Fruit fly (Drosophila melanogaster): ENCODE data around the gene Ilp6.
A peak's percentile ranks its signal among the peaks of the same experiment; 100 is the strongest.

Ilp6 gene

dm6 chrX:2302875-2303274 lies 31.6 kb downstream of the Ilp6 start:
- peak; percentile 26 for TF ChIP-seq h (GFP tag; optimal IDR thresholded peaks at IDR 0.05)
- TF ChIP-seq Rel (GFP tag; optimal IDR thresholded peaks at IDR 0.05): no peak
- peak; percentile 10 for TF ChIP-seq Rel (tag; optimal IDR thresholded peaks at IDR 0.05)
- peak; percentile 10 for TF ChIP-seq Hnf4 (GFP tag; optimal IDR thresholded peaks at IDR 0.05)
- TF ChIP-seq Hr83 (GFP tag; optimal IDR thresholded peaks at IDR 0.05; ENCODE audit: poor library complexity, severe bottlenecking): peak; percentile 29
- TF ChIP-seq lola (GFP tag; optimal IDR thresholded peaks at IDR 0.05): no peak

- TF ChIP-seq lola (GFP tag; optimal IDR thresholded peaks at IDR 0.05): no peak
- peak in 1 of 2 experiments; percentile 13 for TF ChIP-seq dl (GFP tag; optimal IDR thresholded peaks at IDR 0.05; ENCODE audit: insufficient read depth in 1 of 2, partially characterized antibody in 2 of 2)
- TF ChIP-seq CG9705 (GFP tag; optimal IDR thresholded peaks at IDR 0.05): peak; percentile 31
- TF ChIP-seq Myc (optimal IDR thresholded peaks at IDR 0.05): no peak
- no peak for TF ChIP-seq sage (GFP tag; optimal IDR thresholded peaks at IDR 0.05)
- peak; percentile 62 for TF ChIP-seq psq (GFP tag; optimal IDR thresholded peaks at IDR 0.05)
- no peak for TF ChIP-seq Hr83 (GFP tag; optimal IDR thresholded peaks at IDR 0.05; ENCODE audit: poor library complexity, severe bottlenecking)
- peak; percentile 21 for TF ChIP-seq Jra (GFP tag; optimal IDR thresholded peaks at IDR 0.05)
- no peak for TF ChIP-seq Hr78 (GFP tag; optimal IDR thresholded peaks at IDR 0.05)
- peak; percentile 65 for TF ChIP-seq h (GFP tag; optimal IDR thresholded peaks at IDR 0.05)
- TF ChIP-seq usp (GFP tag; optimal IDR thresholded peaks at IDR 0.05): no peak
- TF ChIP-seq Rel (GFP tag; optimal IDR thresholded peaks at IDR 0.05): no peak
- TF ChIP-seq Rel (tag; optimal IDR thresholded peaks at IDR 0.05): peak; percentile 95
- no peak for TF ChIP-seq Mio (GFP tag; optimal IDR thresholded peaks at IDR 0.05)
- TF ChIP-seq fru (GFP tag; optimal IDR thresholded peaks at IDR 0.05): peak; percentile 79
- TF ChIP-seq Dif (GFP tag; optimal IDR thresholded peaks at IDR 0.05; ENCODE audit: partially characterized antibody): no peak
- peak; percentile 63 for TF ChIP-seq Sp1 (GFP tag; optimal IDR thresholded peaks at IDR 0.05)
- no peak for TF ChIP-seq pan (optimal IDR thresholded peaks at IDR 0.05)
- peak; percentile 68 for TF ChIP-seq ey (GFP tag; optimal IDR thresholded peaks at IDR 0.05)
- TF ChIP-seq Hnf4 (GFP tag; optimal IDR thresholded peaks at IDR 0.05): peak; percentile 24
- no peak for TF ChIP-seq GATAd (GFP tag; optimal IDR thresholded peaks at IDR 0.05)
- peak; percentile 70 for TF ChIP-seq dmrt93B (GFP tag; optimal IDR thresholded peaks at IDR 0.05)
- TF ChIP-seq br (GFP tag; optimal IDR thresholded peaks at IDR 0.05): peak; percentile 66
- peak; percentile 72 for TF ChIP-seq rgr (GFP tag; optimal IDR thresholded peaks at IDR 0.05)
- no peak for TF ChIP-seq Vsx2 (GFP tag; optimal IDR thresholded peaks at IDR 0.05; ENCODE audit: partially characterized antibody)
- TF ChIP-seq OdsH (GFP tag; optimal IDR thresholded peaks at IDR 0.05): peak; percentile 59
- peak; percentile 39 for TF ChIP-seq woc (GFP tag; optimal IDR thresholded peaks at IDR 0.05)
- peak; percentile 30 for TF ChIP-seq CrebA (GFP tag; optimal IDR thresholded peaks at IDR 0.05; ENCODE audit: borderline replicate concordance)
- TF ChIP-seq brk (GFP tag; optimal IDR thresholded peaks at IDR 0.05): no peak
- TF ChIP-seq CG32264 (GFP tag; optimal IDR thresholded peaks at IDR 0.05): peak; percentile 59
- TF ChIP-seq foxo (GFP tag; optimal IDR thresholded peaks at IDR 0.05): peak; percentile 16 to 79
- TF ChIP-seq HLH106 (tag; optimal IDR thresholded peaks at IDR 0.05): peak; percentile 72
- TF ChIP-seq sv (GFP tag; optimal IDR thresholded peaks at IDR 0.05): peak; percentile 62
Observed at dm6 chrX:2301613-2302522, 32.6 kb downstream of the Ilp6 start.

dm6 chrX:2301069-2301508 lies 33.4 kb downstream of the Ilp6 start:
- TF ChIP-seq rgr (GFP tag; optimal IDR thresholded peaks at IDR 0.05): peak; percentile 77
- TF ChIP-seq brk (GFP tag; optimal IDR thresholded peaks at IDR 0.05): no peak
- TF ChIP-seq pan (optimal IDR thresholded peaks at IDR 0.05): no peak
- TF ChIP-seq br (GFP tag; optimal IDR thresholded peaks at IDR 0.05): peak; percentile 9
- peak; percentile 79 for TF ChIP-seq HLH106 (tag; optimal IDR thresholded peaks at IDR 0.05)
- TF ChIP-seq Hr83 (GFP tag; optimal IDR thresholded peaks at IDR 0.05; ENCODE audit: poor library complexity, severe bottlenecking): no peak
- peak; percentile 69 for TF ChIP-seq OdsH (GFP tag; optimal IDR thresholded peaks at IDR 0.05)
- no peak for TF ChIP-seq CG32264 (GFP tag; optimal IDR thresholded peaks at IDR 0.05)
- TF ChIP-seq Myc (optimal IDR thresholded peaks at IDR 0.05): no peak
- TF ChIP-seq Sp1 (GFP tag; optimal IDR thresholded peaks at IDR 0.05): peak; percentile 67
- no peak for TF ChIP-seq Abd-B (GFP tag; optimal IDR thresholded peaks at IDR 0.05)
- TF ChIP-seq usp (GFP tag; optimal IDR thresholded peaks at IDR 0.05): no peak
- TF ChIP-seq sv (GFP tag; optimal IDR thresholded peaks at IDR 0.05): no peak
- peak; percentile 70 for TF ChIP-seq dmrt93B (GFP tag; optimal IDR thresholded peaks at IDR 0.05)
- TF ChIP-seq dsf (GFP tag; optimal IDR thresholded peaks at IDR 0.05; ENCODE audit: borderline replicate concordance): no peak
- no peak for TF ChIP-seq Mio (GFP tag; optimal IDR thresholded peaks at IDR 0.05)
- TF ChIP-seq CrebA (GFP tag; optimal IDR thresholded peaks at IDR 0.05; ENCODE audit: borderline replicate concordance): no peak
- TF ChIP-seq lola (GFP tag; optimal IDR thresholded peaks at IDR 0.05): no peak
- no peak for TF ChIP-seq jim (GFP tag; optimal IDR thresholded peaks at IDR 0.05)
- no peak for TF ChIP-seq Jra (GFP tag; optimal IDR thresholded peaks at IDR 0.05)
- TF ChIP-seq woc (GFP tag; optimal IDR thresholded peaks at IDR 0.05): no peak
- TF ChIP-seq Hr78 (GFP tag; optimal IDR thresholded peaks at IDR 0.05): no peak
- TF ChIP-seq Vsx2 (GFP tag; optimal IDR thresholded peaks at IDR 0.05; ENCODE audit: partially characterized antibody): peak; percentile 83
- peak; percentile 72 for TF ChIP-seq fru (GFP tag; optimal IDR thresholded peaks at IDR 0.05)
- TF ChIP-seq CG9705 (GFP tag; optimal IDR thresholded peaks at IDR 0.05): peak; percentile 57
- TF ChIP-seq psq (GFP tag; optimal IDR thresholded peaks at IDR 0.05): peak; percentile 54
- TF ChIP-seq sage (GFP tag; optimal IDR thresholded peaks at IDR 0.05): no peak
- TF ChIP-seq Rel (GFP tag; optimal IDR thresholded peaks at IDR 0.05): no peak
- TF ChIP-seq Rel (tag; optimal IDR thresholded peaks at IDR 0.05): no peak
- TF ChIP-seq foxo (GFP tag; optimal IDR thresholded peaks at IDR 0.05): peak in 1 of 2 experiments; percentile 70
- TF ChIP-seq Dif (GFP tag; optimal IDR thresholded peaks at IDR 0.05; ENCODE audit: partially characterized antibody): peak; percentile 95
- peak; percentile 64 for TF ChIP-seq ey (GFP tag; optimal IDR thresholded peaks at IDR 0.05)
- peak; percentile 40 for TF ChIP-seq h (GFP tag; optimal IDR thresholded peaks at IDR 0.05)
- TF ChIP-seq tai (GFP tag; optimal IDR thresholded peaks at IDR 0.05): no peak
- no peak for TF ChIP-seq GATAd (GFP tag; optimal IDR thresholded peaks at IDR 0.05)
- TF ChIP-seq dl (GFP tag; optimal IDR thresholded peaks at IDR 0.05; ENCODE audit: insufficient read depth in 1 of 2, partially characterized antibody in 2 of 2): peak; percentile 90 to 95

All from whole organism, wandering third instar larva.